Worm (Caenorhabditis elegans) whole organism, L4 larva: ENCODE results near the gene clh-2.

Experiments used
- F10B5.3 ChIP-seq: sonication (generic microtip); optimal IDR thresholded peaks from 2 replicates; lab custom pipeline; 2016; ENCODE audit warnings: mild to moderate bottlenecking, missing genetic modification characterization, missing compliant biosample characterization
- F26F4.8 ChIP-seq: fragments of 200-800 bp; sonication (Bioruptor generic); conservative IDR thresholded peaks from 2 replicates; pipeline ENCODE4 v1.3.6; 2022; ENCODE audit warnings: missing genetic modification characterization, missing compliant biosample characterization
- T26A8.4 ChIP-seq: fragments of 200-800 bp; sonication (Bioruptor generic); IDR thresholded peaks from 2 replicates; pipeline ENCODE4 v1.3.6; 2022; ENCODE audit warnings: missing genetic modification characterization, missing compliant biosample characterization
- Y105C5A.15 ChIP-seq: fragments of 200-800 bp; sonication (Bioruptor generic); IDR thresholded peaks from 2 replicates; pipeline ENCODE4 v1.3.6; 2022; ENCODE audit warnings: missing genetic modification characterization, missing compliant biosample characterization
- aha-1 ChIP-seq: fragments of 150-350 bp; peaks from one replicate; lab custom pipeline; 2014; ENCODE audit warnings: missing biosample characterization, missing genetic modification characterization
- ama-1 ChIP-seq: fragments of 150-350 bp; optimal IDR thresholded peaks from 2 replicates; lab custom pipeline; 2014; ENCODE audit warnings: inconsistent platforms, mixed read lengths
- ceh-20 ChIP-seq: fragments of 200-800 bp; sonication (Bioruptor generic); IDR thresholded peaks from 2 replicates; pipeline ENCODE4 v1.3.6; 2022; ENCODE audit warnings: missing genetic modification reagents, missing genetic modification characterization, missing compliant biosample characterization
- ceh-28 ChIP-seq: fragments of 150-350 bp; optimal IDR thresholded peaks from 2 replicates; lab custom pipeline; 2014; ENCODE audit warnings: missing biosample characterization, missing genetic modification reagents, missing genetic modification characterization
- ceh-62 ChIP-seq: sonication (generic microtip); optimal IDR thresholded peaks from 2 replicates; lab custom pipeline; 2017; ENCODE audit warnings: missing biosample characterization, missing genetic modification characterization
- daf-12 ChIP-seq: fragments of 150-350 bp; optimal IDR thresholded peaks from 2 replicates; lab custom pipeline; 2014; ENCODE audit warnings: missing biosample characterization, missing genetic modification reagents, missing genetic modification characterization
- daf-8 ChIP-seq: fragments of 200-800 bp; sonication (Bioruptor generic); IDR thresholded peaks from 2 replicates; pipeline ENCODE4 v1.3.6; 2022; ENCODE audit warnings: missing genetic modification characterization, missing compliant biosample characterization
- dmd-9 ChIP-seq: fragments of 200-800 bp; sonication (Bioruptor generic); IDR thresholded peaks from 2 replicates; pipeline ENCODE4 v1.3.6; 2022; ENCODE audit warnings: missing genetic modification reagents, missing genetic modification characterization, missing compliant biosample characterization
- fkh-10 ChIP-seq: fragments of 150-350 bp; optimal IDR thresholded peaks from 2 replicates; lab custom pipeline; 2014; ENCODE audit warnings: missing biosample characterization, missing genetic modification reagents, missing genetic modification characterization
- hlh-11 ChIP-seq: fragments of 200-800 bp; sonication (Bioruptor generic); optimal IDR thresholded peaks from 2 replicates; lab custom pipeline; 2018; ENCODE audit warnings: mild to moderate bottlenecking, missing genetic modification characterization, missing compliant biosample characterization
- hlh-30 ChIP-seq: sonication (generic microtip); optimal IDR thresholded peaks from 2 replicates; lab custom pipeline; 2017; ENCODE audit warnings: antibody characterized with exemption, mild to moderate bottlenecking, missing genetic modification characterization, missing compliant biosample characterization; ENCODE audit not compliant: insufficient read depth
- jun-1 ChIP-seq: fragments of 150-350 bp; optimal IDR thresholded peaks from 2 replicates; lab custom pipeline; 2014; ENCODE audit warnings: missing biosample characterization, missing genetic modification reagents, missing genetic modification characterization
- lin-13 ChIP-seq: fragments of 150-350 bp; optimal IDR thresholded peaks from 2 replicates; lab custom pipeline; 2014; ENCODE audit warnings: missing biosample characterization, missing genetic modification reagents, missing genetic modification characterization
- lin-15B ChIP-seq: fragments of 150-350 bp; sonication (generic microtip); optimal IDR thresholded peaks from 3 replicates; lab custom pipeline; 2014; ENCODE audit warnings: missing biosample characterization, missing genetic modification characterization
- lin-29 ChIP-seq: fragments of 200-800 bp; sonication (Bioruptor generic); IDR thresholded peaks from 2 replicates; pipeline ENCODE4 v1.3.6; 2022; ENCODE audit warnings: missing genetic modification reagents, missing genetic modification characterization, missing compliant biosample characterization
- lin-39 ChIP-seq: fragments of 150-350 bp; optimal IDR thresholded peaks from 2 replicates; lab custom pipeline; 2014; ENCODE audit warnings: missing biosample characterization, missing genetic modification reagents, missing genetic modification characterization
- lir-3 ChIP-seq: sonication (generic microtip); optimal IDR thresholded peaks from 2 replicates; lab custom pipeline; 2016; ENCODE audit warnings: mild to moderate bottlenecking, missing genetic modification characterization, missing compliant biosample characterization
- lsy-2 ChIP-seq, 2 experiments: fragments of 150-350 bp in 1 of 2; sonication (generic microtip) in 1 of 2; optimal IDR thresholded peaks; 2 replicates each; lab custom pipeline; 2014 to 2017; ENCODE audit warnings: missing biosample characterization in 2 of 2, missing genetic modification characterization in 2 of 2
- madf-9 ChIP-seq: fragments of 200-800 bp; sonication (Bioruptor generic); conservative IDR thresholded peaks from 2 replicates; pipeline ENCODE4 v1.3.6; 2022; ENCODE audit warnings: missing genetic modification reagents, missing genetic modification characterization, missing compliant biosample characterization
- mdl-1 ChIP-seq, 2 experiments: fragments of 150-350 bp in 1 of 2; sonication (generic microtip) in 1 of 2; optimal IDR thresholded peaks; 2 replicates each; lab custom pipeline; 2014 to 2017; ENCODE audit warnings: missing biosample characterization in 2 of 2, missing genetic modification characterization in 2 of 2
- mxl-2 ChIP-seq: fragments of 200-800 bp; sonication (Bioruptor generic); conservative IDR thresholded peaks from 2 replicates; pipeline ENCODE4 v1.3.6; 2022; ENCODE audit warnings: missing genetic modification reagents, missing genetic modification characterization, missing compliant biosample characterization
- nhr-28 ChIP-seq: fragments of 150-350 bp; optimal IDR thresholded peaks from 2 replicates; lab custom pipeline; 2014; ENCODE audit warnings: missing biosample characterization, missing genetic modification characterization
- nhr-42 ChIP-seq: fragments of 200-800 bp; sonication (Bioruptor generic); IDR thresholded peaks from 2 replicates; pipeline ENCODE4 v1.3.6; 2022; ENCODE audit warnings: missing genetic modification characterization, missing compliant biosample characterization
- nhr-6 ChIP-seq: fragments of 150-350 bp; optimal IDR thresholded peaks from 2 replicates; lab custom pipeline; 2014; ENCODE audit warnings: missing biosample characterization, missing genetic modification characterization
- pha-4 ChIP-seq, 2 experiments: fragments of 150-350 bp in 1 of 2; fragments of 200-800 bp in 1 of 2; sonication (Bioruptor generic) in 1 of 2; IDR thresholded peaks in 1 of 2; optimal IDR thresholded peaks in 1 of 2; 2 replicates each; pipeline versions ENCODE4 v1.3.6 to Lab custom; 2014 to 2022; ENCODE audit warnings: missing genetic modification characterization in 2 of 2, missing genetic modification reagents in 2 of 2, missing biosample characterization in 1 of 2, missing compliant biosample characterization in 1 of 2
- rbr-2 ChIP-seq: sonication (generic microtip); optimal IDR thresholded peaks from 2 replicates; lab custom pipeline; 2016; ENCODE audit warnings: missing genotype, missing genetic modification characterization, missing compliant biosample characterization
- sdz-12 ChIP-seq: fragments of 200-800 bp; sonication (Bioruptor generic); optimal IDR thresholded peaks from 2 replicates; lab custom pipeline; 2018; ENCODE audit warnings: mild to moderate bottlenecking, missing genetic modification characterization, missing compliant biosample characterization
- set-16 ChIP-seq: fragments of 200-800 bp; sonication (Bioruptor generic); IDR thresholded peaks from 2 replicates; pipeline ENCODE4 v1.3.6; 2022; ENCODE audit warnings: missing genetic modification reagents, missing genetic modification characterization, missing compliant biosample characterization
- spr-1 ChIP-seq: sonication (generic microtip); optimal IDR thresholded peaks from 2 replicates; lab custom pipeline; 2016; ENCODE audit warnings: mild to moderate bottlenecking, missing genetic modification characterization, missing compliant biosample characterization
- spr-3 ChIP-seq: fragments of 200-800 bp; sonication (Bioruptor generic); optimal IDR thresholded peaks from 2 replicates; lab custom pipeline; 2018; ENCODE audit warnings: mild to moderate bottlenecking, missing genetic modification characterization, missing compliant biosample characterization
- unc-62 ChIP-seq, 3 experiments: fragments of 150-350 bp in 1 of 3; sonication (generic microtip); optimal IDR thresholded peaks in 2 of 3; peaks in 1 of 3; 1 replicate in 1 of 3; 2 replicates in 2 of 3; lab custom pipeline; 2014 to 2017; ENCODE audit warnings: missing biosample characterization in 3 of 3, missing genetic modification characterization in 3 of 3, missing genetic modification reagents in 3 of 3, missing genotype in 1 of 3
- zfp-2 ChIP-seq: sonication (generic microtip); optimal IDR thresholded peaks from 2 replicates; lab custom pipeline; 2016; ENCODE audit warnings: mild to moderate bottlenecking, missing genetic modification characterization, missing compliant biosample characterization
- ztf-7 ChIP-seq: fragments of 150-350 bp; optimal IDR thresholded peaks from 2 replicates; lab custom pipeline; 2014; ENCODE audit warnings: missing biosample characterization, missing genetic modification characterization

Gene clh-2

ce11 chrII:11333846-11334638 is 17.7 kb upstream of the clh-2 start (continued):
- no peak for TF ChIP-seq daf-8 (GFP tag; lab: Robert Waterston, UW)

ce11 chrII:11335670-11336069 is 16.0 kb upstream of the clh-2 start:
- TF ChIP-seq sdz-12 (GFP tag; lab: Kevin White, UChicago) = no peak
- peak; percentile 2 for TF ChIP-seq rbr-2
- TF ChIP-seq lsy-2 (tag; optimal IDR thresholded peaks at IDR 0.05; lab: Kevin White, UChicago) = peak in 1 of 2 experiments; percentile 8
- peak in 1 of 2 experiments; percentile 84 for TF ChIP-seq unc-62 (GFP tag; optimal IDR thresholded peaks at IDR 0.05 in 1 of 2; lab: Kevin White, UChicago)
- TF ChIP-seq unc-62 (tag; optimal IDR thresholded peaks at IDR 0.05; lab: Kevin White, UChicago) = no peak
- peak; percentile 80 for TF ChIP-seq aha-1 (tag; lab: Kevin White, UChicago)
- TF ChIP-seq fkh-10 (GFP tag; lab: Kevin White, UChicago) = peak; percentile 90
- no peak for TF ChIP-seq ceh-20 (GFP tag; lab: Robert Waterston, UW)
- TF ChIP-seq, all 104 proteins: peak for 5

ce11 chrII:11336163-11336562 is 15.5 kb upstream of the clh-2 start:
- peak; percentile 64; the same call in 1 of the 2 replicates for TF ChIP-seq T26A8.4
- no peak for TF ChIP-seq lir-3

- peak; percentile 85 for TF ChIP-seq set-16 (GFP tag; lab: Robert Waterston, UW)
- no peak for TF ChIP-seq lin-13 (GFP tag; lab: Kevin White, UChicago)
- peak; percentile 3 for TF ChIP-seq spr-3 (GFP tag; lab: Kevin White, UChicago)
- peak; percentile 91 for TF ChIP-seq aha-1 (tag; lab: Kevin White, UChicago)
- 0 out of 2 replicates have a peak, but pooled peaks have one; percentile 5 for TF ChIP-seq mxl-2 (GFP tag; lab: Robert Waterston, UW)
- TF ChIP-seq hlh-30 (tag; lab: Kevin White, UChicago) = no peak
- no peak for TF ChIP-seq dmd-9 (GFP tag; lab: Robert Waterston, UW)
Observed at ce11 chrII:11336640-11337241, 15.0 kb upstream of the clh-2 start.

ce11 chrII:11337497-11338040 is 14.1 kb upstream of the clh-2 start, which contains the start of gene sqt-1:
TSS of gene sqt-1 (minus strand) at chrII:11337837.
- TF ChIP-seq mdl-1 (tag; optimal IDR thresholded peaks at IDR 0.05; lab: Kevin White, UChicago) (no peak), nhr-42 (GFP tag; lab: Robert Waterston, UW) (no peak), spr-1 (tag; lab: Kevin White, UChicago) (peak; percentile 38), jun-1 (tag; lab: Kevin White, UChicago) (no peak), hlh-11 (tag; lab: Kevin White, UChicago) (peak; percentile 23), ama-1 (peak; percentile 20), T26A8.4 (peak; percentile 57)

- TF ChIP-seq zfp-2 (tag; lab: Kevin White, UChicago) (no peak), Y105C5A.15 (GFP tag; lab: Robert Waterston, UW) (no peak), spr-1 (tag; lab: Kevin White, UChicago) (no peak), ceh-62 (tag; lab: Kevin White, UChicago) (no peak), ztf-7 (tag; lab: Kevin White, UChicago) (no peak), F26F4.8 (GFP tag; lab: Robert Waterston, UW) (no peak), lin-29 (no peak), daf-12 (tag; lab: Kevin White, UChicago) (no peak), lin-15B (tag; lab: Kevin White, UChicago) (no peak), ceh-28 (tag; lab: Kevin White, UChicago) (no peak), F10B5.3 (tag; lab: Kevin White, UChicago) (no peak), lin-39 (no peak), nhr-28 (tag; lab: Kevin White, UChicago) (no peak), nhr-6 (tag; lab: Kevin White, UChicago) (no peak), lsy-2 (tag; optimal IDR thresholded peaks at IDR 0.05; lab: Kevin White, UChicago) (no peak), madf-9 (GFP tag; lab: Robert Waterston, UW) (no peak), pha-4 (GFP tag; IDR thresholded peaks at IDR 0.05; lab: Robert Waterston, UW) (no peak), pha-4 (tag; optimal IDR thresholded peaks at IDR 0.05; lab: Kevin White, UChicago) (no peak)
Observed at ce11 chrII:11339507-11339906, 12.2 kb upstream of the clh-2 start, which contains the start of gene rmd-3. TSS of gene rmd-3 (minus strand) at chrII:11339607.
